Worm (Caenorhabditis elegans) whole organism, L1 larva: ENCODE data around the gene F25A2.1.

Experiments
- C16A3.4 ChIP-seq: fragments of 150-350 bp; optimal IDR thresholded peaks from 2 replicates; lab custom pipeline; 2014; ENCODE audit warnings: missing biosample characterization, missing genetic modification characterization
- C34B4.2 ChIP-seq: sonication (generic microtip); optimal IDR thresholded peaks from 2 replicates; lab custom pipeline; 2017; ENCODE audit warnings: mild to moderate bottlenecking, missing genetic modification characterization, missing compliant biosample characterization
- F16B12.6 ChIP-seq: fragments of 150-350 bp; optimal IDR thresholded peaks from 2 replicates; lab custom pipeline; 2014; ENCODE audit warnings: missing biosample characterization, missing genetic modification characterization
- aha-1 ChIP-seq: fragments of 150-350 bp; optimal IDR thresholded peaks from 2 replicates; lab custom pipeline; 2014; ENCODE audit warnings: missing biosample characterization, missing genetic modification characterization
- aly-2 ChIP-seq: fragments of 150-350 bp; optimal IDR thresholded peaks from 2 replicates; lab custom pipeline; 2014; ENCODE audit warnings: missing biosample characterization, missing genetic modification characterization
- ceh-8 ChIP-seq: fragments of 200-800 bp; sonication (Bioruptor generic); optimal IDR thresholded peaks from 2 replicates; lab custom pipeline; 2018; ENCODE audit warnings: mild to moderate bottlenecking, missing genetic modification characterization, moderate library complexity, missing compliant biosample characterization
- ceh-82 ChIP-seq, 3 experiments: fragments of 150-350 bp in 1 of 3; sonication (generic microtip) in 2 of 3; optimal IDR thresholded peaks; 2 replicates each; lab custom pipeline; 2014 to 2017; ENCODE audit warnings: missing biosample characterization in 3 of 3, missing genetic modification characterization in 3 of 3
- ceh-88 ChIP-seq: fragments of 200-800 bp; sonication (Bioruptor generic); IDR thresholded peaks from 2 replicates; pipeline ENCODE4 v1.3.6; 2022; ENCODE audit warnings: missing genetic modification characterization, missing compliant biosample characterization
- ces-1 ChIP-seq: fragments of 150-350 bp; optimal IDR thresholded peaks from 2 replicates; lab custom pipeline; 2014; ENCODE audit warnings: missing biosample characterization, missing genetic modification reagents, missing genetic modification characterization
- dpl-1 ChIP-seq, 3 experiments: fragments of 150-350 bp in 2 of 3; sonication (generic microtip) in 1 of 3; optimal IDR thresholded peaks; 2 replicates each; lab custom pipeline; 2014 to 2017; ENCODE audit warnings: missing biosample characterization in 3 of 3, missing genetic modification characterization in 3 of 3, missing genetic modification reagents in 3 of 3
- dsc-1 ChIP-seq: sonication (generic microtip); optimal IDR thresholded peaks from 2 replicates; lab custom pipeline; 2016; ENCODE audit warnings: mild to moderate bottlenecking, missing genetic modification characterization, missing compliant biosample characterization
- efl-1 ChIP-seq, 4 experiments: fragments of 150-350 bp; optimal IDR thresholded peaks in 3 of 4; peaks in 1 of 4; 1 replicate in 1 of 4; 2 replicates in 3 of 4; lab custom pipeline; 2014; ENCODE audit warnings: missing biosample characterization in 2 of 4, missing genetic modification characterization in 2 of 4, missing genetic modification reagents in 2 of 4
- egl-13 ChIP-seq: sonication (generic microtip); optimal IDR thresholded peaks from 2 replicates; lab custom pipeline; 2016; ENCODE audit warnings: missing genotype, missing genetic modification reagents, missing genetic modification characterization, missing compliant biosample characterization
- egl-27 ChIP-seq, 2 experiments: fragments of 150-350 bp in 1 of 2; sonication (generic microtip); optimal IDR thresholded peaks; 3 replicates each; lab custom pipeline; 2017 to 2018; ENCODE audit warnings: missing biosample characterization in 2 of 2, missing genetic modification characterization in 2 of 2, missing genetic modification reagents in 2 of 2
- elt-2 ChIP-seq: sonication (generic microtip); optimal IDR thresholded peaks from 2 replicates; lab custom pipeline; 2016; ENCODE audit warnings: missing genetic modification characterization, mild to moderate bottlenecking, inconsistent platforms, missing compliant biosample characterization, missing genetic modification reagents
- fkh-8 ChIP-seq: sonication (generic microtip); optimal IDR thresholded peaks from 2 replicates; lab custom pipeline; 2016; ENCODE audit warnings: mild to moderate bottlenecking, missing genetic modification characterization, missing compliant biosample characterization
- grh-1 ChIP-seq: fragments of 200-800 bp; sonication (Bioruptor generic); IDR thresholded peaks from 2 replicates; pipeline ENCODE4 v1.3.6; 2022; ENCODE audit warnings: missing genetic modification reagents, missing genetic modification characterization, missing compliant biosample characterization
- hlh-4 ChIP-seq: sonication (generic microtip); optimal IDR thresholded peaks from 2 replicates; lab custom pipeline; 2016; ENCODE audit warnings: mild to moderate bottlenecking, missing genetic modification characterization, missing compliant biosample characterization
- irx-1 ChIP-seq: sonication (generic microtip); optimal IDR thresholded peaks from 2 replicates; lab custom pipeline; 2016; ENCODE audit warnings: missing genetic modification characterization, missing compliant biosample characterization
- isw-1 ChIP-seq: fragments of 200-800 bp; sonication (Bioruptor generic); IDR thresholded peaks from 2 replicates; pipeline ENCODE4 v1.3.6; 2022; ENCODE audit warnings: missing genetic modification characterization, missing compliant biosample characterization
- lin-14 ChIP-seq: fragments of 200-800 bp; sonication (Bioruptor generic); optimal IDR thresholded peaks from 2 replicates; lab custom pipeline; 2018; ENCODE audit warnings: mild to moderate bottlenecking, missing genetic modification characterization, moderate library complexity, missing compliant biosample characterization
- lin-15B ChIP-seq: fragments of 150-350 bp; sonication (generic microtip); optimal IDR thresholded peaks from 3 replicates; lab custom pipeline; 2014; ENCODE audit warnings: missing biosample characterization, missing genetic modification characterization
- lin-35 ChIP-seq, 2 experiments: fragments of 150-350 bp; optimal IDR thresholded peaks; 2 replicates each; lab custom pipeline; 2014; ENCODE audit warnings: missing biosample characterization in 2 of 2, missing genetic modification characterization in 2 of 2, missing genetic modification reagents in 2 of 2
- lsy-2 ChIP-seq, 2 experiments: fragments of 150-350 bp; optimal IDR thresholded peaks; 2 replicates each; lab custom pipeline; 2014; ENCODE audit warnings: missing biosample characterization in 2 of 2, missing genetic modification characterization in 2 of 2
- mab-9 ChIP-seq: fragments of 200-800 bp; sonication (Bioruptor generic); IDR thresholded peaks from 2 replicates; pipeline ENCODE4 v1.3.6; 2022; ENCODE audit warnings: missing genetic modification reagents, missing genetic modification characterization, missing compliant biosample characterization
- mdl-1 ChIP-seq, 2 experiments: fragments of 150-350 bp; optimal IDR thresholded peaks; 2 replicates each; lab custom pipeline; 2014 to 2017; ENCODE audit warnings: missing biosample characterization in 2 of 2, missing genetic modification characterization in 2 of 2, inconsistent platforms in 1 of 2
- mep-1 ChIP-seq: fragments of 150-350 bp; optimal IDR thresholded peaks from 2 replicates; lab custom pipeline; 2014; ENCODE audit warnings: missing biosample characterization, missing genetic modification characterization
- nhr-11 ChIP-seq: fragments of 150-350 bp; optimal IDR thresholded peaks from 2 replicates; lab custom pipeline; 2014; ENCODE audit warnings: missing biosample characterization, missing genetic modification characterization
- nhr-19 ChIP-seq: fragments of 200-800 bp; sonication (Bioruptor generic); conservative IDR thresholded peaks from 2 replicates; pipeline ENCODE4 v1.3.6; 2022; ENCODE audit warnings: missing genetic modification characterization, missing compliant biosample characterization
- nhr-20 ChIP-seq: sonication (generic microtip); optimal IDR thresholded peaks from 2 replicates; lab custom pipeline; 2016; ENCODE audit warnings: mild to moderate bottlenecking, missing genetic modification characterization, missing compliant biosample characterization
- nhr-47 ChIP-seq: sonication (generic microtip); optimal IDR thresholded peaks from 2 replicates; lab custom pipeline; 2016; ENCODE audit warnings: mild to moderate bottlenecking, missing genetic modification characterization, moderate library complexity, missing compliant biosample characterization
- nhr-71 ChIP-seq: sonication (generic microtip); optimal IDR thresholded peaks from 2 replicates; lab custom pipeline; 2016; ENCODE audit warnings: mild to moderate bottlenecking, missing genetic modification characterization, moderate library complexity, missing compliant biosample characterization
- nhr-77 ChIP-seq: fragments of 150-350 bp; optimal IDR thresholded peaks from 2 replicates; lab custom pipeline; 2014; ENCODE audit warnings: missing biosample characterization, missing genetic modification characterization
- nhr-85 ChIP-seq: sonication (generic microtip); peaks from one replicate; lab custom pipeline; 2016; ENCODE audit warnings: missing genetic modification characterization, inconsistent platforms, missing compliant biosample characterization
- nhr-90 ChIP-seq: sonication (generic microtip); optimal IDR thresholded peaks from 2 replicates; lab custom pipeline; 2016; ENCODE audit warnings: mild to moderate bottlenecking, missing genetic modification characterization, missing compliant biosample characterization; ENCODE audit not compliant: poor library complexity
- pag-3 ChIP-seq: sonication (generic microtip); optimal IDR thresholded peaks from 2 replicates; lab custom pipeline; 2017; ENCODE audit warnings: missing genetic modification characterization, mild to moderate bottlenecking, missing compliant biosample characterization, antibody characterized with exemption, borderline replicate concordance; ENCODE audit not compliant: insufficient read depth
- pqm-1 ChIP-seq: sonication (generic microtip); optimal IDR thresholded peaks from 3 replicates; lab custom pipeline; 2017; ENCODE audit warnings: missing biosample characterization, missing genetic modification characterization
- rnt-1 ChIP-seq: sonication (generic microtip); optimal IDR thresholded peaks from 2 replicates; lab custom pipeline; 2016; ENCODE audit warnings: mild to moderate bottlenecking, missing genetic modification characterization, moderate library complexity, missing compliant biosample characterization
- snu-23 ChIP-seq: sonication (generic microtip); optimal IDR thresholded peaks from 2 replicates; lab custom pipeline; 2016; ENCODE audit warnings: missing genetic modification characterization, missing compliant biosample characterization
- sox-4 ChIP-seq: sonication (generic microtip); optimal IDR thresholded peaks from 2 replicates; lab custom pipeline; 2016; ENCODE audit warnings: missing genetic modification characterization, missing compliant biosample characterization
- sptf-1 ChIP-seq: fragments of 150-350 bp; optimal IDR thresholded peaks from 2 replicates; lab custom pipeline; 2014; ENCODE audit warnings: missing biosample characterization, missing genetic modification characterization
- sup-37 ChIP-seq: fragments of 200-800 bp; sonication (Bioruptor generic); optimal IDR thresholded peaks from 2 replicates; lab custom pipeline; 2018; ENCODE audit warnings: mild to moderate bottlenecking, missing genetic modification characterization, missing compliant biosample characterization
- swsn-7 ChIP-seq: sonication (generic microtip); optimal IDR thresholded peaks from 2 replicates; lab custom pipeline; 2016; ENCODE audit warnings: missing genetic modification characterization, missing compliant biosample characterization
- tbx-2 ChIP-seq: sonication (generic microtip); optimal IDR thresholded peaks from 2 replicates; lab custom pipeline; 2016; ENCODE audit warnings: missing genetic modification characterization, missing compliant biosample characterization
- unc-86 ChIP-seq: sonication (generic microtip); optimal IDR thresholded peaks from 2 replicates; lab custom pipeline; 2016; ENCODE audit warnings: missing genetic modification characterization, missing compliant biosample characterization
- vab-15 ChIP-seq: sonication (generic microtip); optimal IDR thresholded peaks from 2 replicates; lab custom pipeline; 2017; ENCODE audit warnings: missing genotype, mild to moderate bottlenecking, missing genetic modification characterization, missing compliant biosample characterization
- xbp-1 ChIP-seq: sonication (generic microtip); optimal IDR thresholded peaks from 2 replicates; lab custom pipeline; 2016; ENCODE audit warnings: missing genetic modification characterization, missing compliant biosample characterization

The F25A2.1 gene

ce11 chrV:1201717-1202116 is 22.3 kb downstream of the F25A2.1 start:
- TF ChIP-seq ceh-82 (tag; optimal IDR thresholded peaks at IDR 0.05; lab: Kevin White, UChicago) (no peak), efl-1 (optimal IDR thresholded peaks at IDR 0.05; lab: Kevin White, UChicago) (peak in 1 of 2 experiments; percentile 58), efl-1 (GFP tag; optimal IDR thresholded peaks at IDR 0.05 in 1 of 2; lab: Kevin White, UChicago) (peak; percentile 61 to 94), mab-9 (GFP tag; lab: Robert Waterston, UW) (no peak), pqm-1 (tag; lab: Kevin White, UChicago) (no peak), F16B12.6 (tag; lab: Kevin White, UChicago) (peak; percentile 72), aly-2 (no peak), lsy-2 (tag; optimal IDR thresholded peaks at IDR 0.05; lab: Kevin White, UChicago) (peak in 1 of 2 experiments; percentile 26), sox-4 (no peak), sup-37 (GFP tag; lab: Kevin White, UChicago) (no peak), egl-27 (tag; optimal IDR thresholded peaks at IDR 0.05; lab: Kevin White, UChicago) (no peak), nhr-20 (tag; lab: Kevin White, UChicago) (peak; percentile 10), nhr-71 (tag; lab: Kevin White, UChicago) (peak; percentile 23), mdl-1 (tag; optimal IDR thresholded peaks at IDR 0.05; lab: Kevin White, UChicago) (no peak), swsn-7 (tag; lab: Kevin White, UChicago) (no peak), elt-2 (tag; lab: Kevin White, UChicago) (no peak), dsc-1 (tag; lab: Kevin White, UChicago) (no peak), lin-15B (tag; lab: Kevin White, UChicago) (peak; percentile 8), lin-35 (GFP tag; optimal IDR thresholded peaks at IDR 0.05; lab: Kevin White, UChicago) (peak; percentile 0 to 48), irx-1 (tag; lab: Kevin White, UChicago) (no peak), mep-1 (no peak), aha-1 (tag; lab: Kevin White, UChicago) (no peak), hlh-4 (tag; lab: Kevin White, UChicago) (no peak), fkh-8 (tag; lab: Kevin White, UChicago) (no peak), nhr-85 (tag; lab: Kevin White, UChicago) (peak; percentile 54), snu-23 (peak; percentile 27), dpl-1 (GFP tag; optimal IDR thresholded peaks at IDR 0.05; lab: Kevin White, UChicago) (peak in 1 of 3 experiments; percentile 42), nhr-47 (tag; lab: Kevin White, UChicago) (no peak), ces-1 (GFP tag; lab: Kevin White, UChicago) (no peak)

- TF ChIP-seq rnt-1 (tag; lab: Kevin White, UChicago) (no peak), pag-3 (tag; lab: Kevin White, UChicago) (no peak), ces-1 (GFP tag; lab: Kevin White, UChicago) (no peak), swsn-7 (tag; lab: Kevin White, UChicago) (peak; percentile 12), F16B12.6 (tag; lab: Kevin White, UChicago) (peak; percentile 78), sptf-1 (tag; lab: Kevin White, UChicago) (no peak), nhr-47 (tag; lab: Kevin White, UChicago) (peak; percentile 47), irx-1 (tag; lab: Kevin White, UChicago) (no peak), nhr-90 (tag; lab: Kevin White, UChicago) (peak; percentile 7), dpl-1 (GFP tag; optimal IDR thresholded peaks at IDR 0.05; lab: Kevin White, UChicago) (peak; percentile 46 to 75 (median 65)), egl-27 (tag; optimal IDR thresholded peaks at IDR 0.05; lab: Kevin White, UChicago) (no peak), nhr-77 (no peak), unc-86 (tag; lab: Kevin White, UChicago) (no peak), vab-15 (tag; lab: Kevin White, UChicago) (no peak), efl-1 (optimal IDR thresholded peaks at IDR 0.05; lab: Kevin White, UChicago) (peak in 1 of 2 experiments; percentile 66), efl-1 (GFP tag; optimal IDR thresholded peaks at IDR 0.05 in 1 of 2; lab: Kevin White, UChicago) (peak; percentile 72 to 96), ceh-8 (no peak), isw-1 (GFP tag; lab: Robert Waterston, UW) (peak; percentile 45), tbx-2 (peak; percentile 28), nhr-11 (tag; lab: Kevin White, UChicago) (no peak), lin-35 (GFP tag; optimal IDR thresholded peaks at IDR 0.05; lab: Kevin White, UChicago) (peak; percentile 24 to 80), nhr-20 (tag; lab: Kevin White, UChicago) (peak; percentile 14), nhr-85 (tag; lab: Kevin White, UChicago) (no peak), elt-2 (tag; lab: Kevin White, UChicago) (no peak), lsy-2 (tag; optimal IDR thresholded peaks at IDR 0.05; lab: Kevin White, UChicago) (peak in 1 of 2 experiments; percentile 53), C16A3.4 (tag; lab: Kevin White, UChicago) (no peak), xbp-1 (tag; lab: Kevin White, UChicago) (peak; percentile 11), grh-1 (GFP tag; lab: Robert Waterston, UW) (no peak), lin-14 (GFP tag; lab: Kevin White, UChicago) (no peak), nhr-19 (GFP tag; lab: Robert Waterston, UW) (peak; percentile 58), mab-9 (GFP tag; lab: Robert Waterston, UW) (no peak), C34B4.2 (no peak), egl-13 (tag; lab: Kevin White, UChicago) (no peak), ceh-88 (GFP tag; lab: Robert Waterston, UW) (0 out of 2 replicates have a peak, but pooled peaks have one; percentile 9), dsc-1 (tag; lab: Kevin White, UChicago) (peak; percentile 31)
These were observed 27.6 kb downstream of the F25A2.1 start, which contains the start of gene Y50D4A.5 for ce11 chrV:1206971-1207370. Y50D4A.5 (plus strand) TSS chrV:1207307.
